Fruit fly (Drosophila melanogaster) S2 (cell line): ENCODE results near the gene Sf3b1.

Source experiments
- CG8478 ChIP-seq: fragments of >200 bp; optimal IDR thresholded peaks from 2 replicates; lab custom pipeline; 2018
- CTCF ChIP-seq, 2 experiments: fragments of >200 bp; optimal IDR thresholded peaks; 2 replicates each; lab custom pipeline; 2018

DNA sequence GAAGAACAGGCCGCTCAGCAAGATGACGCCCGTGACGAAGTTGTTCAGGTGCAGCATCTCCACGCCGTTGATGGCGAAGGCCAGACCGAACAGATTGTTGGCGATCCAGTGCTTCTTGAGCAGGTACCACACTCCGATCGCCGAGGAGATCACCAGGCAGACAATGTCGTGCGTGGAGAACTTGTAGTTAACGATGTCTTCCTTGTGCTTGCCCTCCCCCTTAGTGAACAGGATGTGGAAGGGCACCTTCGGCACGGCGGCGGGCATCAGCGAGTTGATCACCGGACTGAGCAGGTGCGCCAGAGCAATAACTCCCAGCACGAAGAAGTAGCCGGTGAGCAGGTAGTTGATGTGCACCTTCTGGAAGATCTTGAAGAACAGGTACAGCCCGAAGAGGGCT, 24.3 kb upstream of the Sf3b1 start:
- no peak for TF ChIP-seq CG8478
- no peak for TF ChIP-seq CTCF (optimal IDR thresholded peaks at IDR 0.05; lab: Kevin White, UChicago)
